4 worm cellular contexts compared by ENCODE assay signal in the genomic region with DNA sequence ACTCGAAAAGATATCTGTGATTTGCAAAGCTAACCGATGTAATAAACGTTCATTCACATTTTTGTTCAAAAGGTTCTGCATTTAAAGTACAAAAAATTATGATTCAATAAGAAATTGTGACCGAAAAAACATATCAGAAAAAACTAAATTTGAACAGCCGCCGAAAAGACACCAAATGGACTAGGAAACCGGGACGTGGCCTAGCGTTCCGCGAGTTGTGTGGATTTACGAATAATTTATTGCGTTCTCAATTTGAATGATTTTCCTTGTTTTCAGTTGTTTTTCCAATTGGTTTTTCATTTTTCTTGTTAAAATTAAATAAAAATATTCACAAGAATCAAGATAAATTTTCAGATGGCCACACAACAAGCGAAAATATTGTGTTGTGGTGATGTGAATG.
TF ChIP-seq lines count a peak whose summit lies in the region.

A gene (plus strand): TSS at position 355 of the 400 bp plus-strand sequence.

TF ChIP-seq in whole organism, L2 larva, 48 proteins besides CTCF, POLR2A, EP300 and RAD21 (continues in another document):
- TF ChIP-seq crh-2 (tag; optimal IDR thresholded peaks at IDR 0.05; lab: Kevin White, UChicago) (peak; percentile 68), lin-39 (tag; optimal IDR thresholded peaks at IDR 0.05; lab: Kevin White, UChicago) (no peak), mdl-1 (tag; optimal IDR thresholded peaks at IDR 0.05; lab: Kevin White, UChicago) (no peak), lin-13 (GFP tag; optimal IDR thresholded peaks at IDR 0.05; lab: Kevin White, UChicago) (peak; percentile 35), skn-1 (tag; optimal IDR thresholded peaks at IDR 0.05; lab: Kevin White, UChicago) (no peak), elt-3 (tag; optimal IDR thresholded peaks at IDR 0.05; lab: Kevin White, UChicago) (no peak), ceh-16 (tag; optimal IDR thresholded peaks at IDR 0.05; lab: Kevin White, UChicago) (no peak), lsy-2 (tag; optimal IDR thresholded peaks at IDR 0.05; lab: Kevin White, UChicago) (peak; percentile 13 to 77), F13H6.1 (tag; optimal IDR thresholded peaks at IDR 0.05; lab: Kevin White, UChicago) (peak; percentile 41), dmd-4 (tag; optimal IDR thresholded peaks at IDR 0.05; lab: Kevin White, UChicago) (no peak), nhr-23 (tag; optimal IDR thresholded peaks at IDR 0.05; lab: Kevin White, UChicago) (no peak), alr-1 (tag; optimal IDR thresholded peaks at IDR 0.05; lab: Kevin White, UChicago) (no peak), nhr-237 (tag; optimal IDR thresholded peaks at IDR 0.05; lab: Kevin White, UChicago) (no peak), nhr-10 (tag; optimal IDR thresholded peaks at IDR 0.05; lab: Kevin White, UChicago) (no peak), ztf-1 (GFP tag; conservative IDR thresholded peaks at IDR 0.05; lab: Robert Waterston, UW) (no peak), unc-55 (GFP tag; optimal IDR thresholded peaks at IDR 0.05; lab: Kevin White, UChicago) (peak; percentile 83), Y55F3AM.14 (GFP tag; optimal IDR thresholded peaks at IDR 0.05; lab: Kevin White, UChicago) (no peak), blmp-1 (tag; optimal IDR thresholded peaks at IDR 0.05; lab: Kevin White, UChicago; ENCODE audit: insufficient read depth) (no peak), nhr-11 (tag; optimal IDR thresholded peaks at IDR 0.05; lab: Kevin White, UChicago) (no peak), mab-5 (tag; optimal IDR thresholded peaks at IDR 0.05; lab: Kevin White, UChicago) (peak; percentile 90), lin-11 (tag; optimal IDR thresholded peaks at IDR 0.05; lab: Kevin White, UChicago) (no peak), C34F6.9 (tag; optimal IDR thresholded peaks at IDR 0.05; lab: Kevin White, UChicago) (peak; percentile 76)

TF ChIP-seq in whole organism, L4 larva, 104 proteins besides CTCF, POLR2A, EP300 and RAD21 (continues in another document):
- TF ChIP-seq daf-12 (tag; optimal IDR thresholded peaks at IDR 0.05; lab: Kevin White, UChicago) (no peak), dve-1 (tag; optimal IDR thresholded peaks at IDR 0.05; lab: Kevin White, UChicago; ENCODE audit: insufficient read depth) (peak; percentile 53), snpc-4 (tag; optimal IDR thresholded peaks at IDR 0.05; lab: Kevin White, UChicago) (no peak), cey-2 (tag; optimal IDR thresholded peaks at IDR 0.05; lab: Kevin White, UChicago; ENCODE audit: borderline replicate concordance, insufficient read depth) (no peak), F49E8.2 (tag; optimal IDR thresholded peaks at IDR 0.05; lab: Kevin White, UChicago; ENCODE audit: borderline replicate concordance) (no peak), lim-7 (GFP tag; IDR thresholded peaks at IDR 0.05; lab: Robert Waterston, UW) (no peak), lin-1 (GFP tag; IDR thresholded peaks at IDR 0.05; lab: Robert Waterston, UW) (no peak), hlh-30 (tag; optimal IDR thresholded peaks at IDR 0.05; lab: Kevin White, UChicago; ENCODE audit: insufficient read depth) (peak; percentile 42), vab-7 (GFP tag; IDR thresholded peaks at IDR 0.05; lab: Robert Waterston, UW) (no peak), nhr-10 (tag; optimal IDR thresholded peaks at IDR 0.05; lab: Kevin White, UChicago) (no peak), ztf-7 (tag; optimal IDR thresholded peaks at IDR 0.05; lab: Kevin White, UChicago) (no peak), mxl-2 (GFP tag; conservative IDR thresholded peaks at IDR 0.05; lab: Robert Waterston, UW) (no peak), pha-4 (GFP tag; IDR thresholded peaks at IDR 0.05; lab: Robert Waterston, UW) (no peak), pha-4 (tag; optimal IDR thresholded peaks at IDR 0.05; lab: Kevin White, UChicago) (no peak), ctbp-1 (GFP tag; IDR thresholded peaks at IDR 0.05; lab: Robert Waterston, UW) (0 out of 2 replicates have a peak, but pooled peaks have one; percentile 8), lin-13 (GFP tag; optimal IDR thresholded peaks at IDR 0.05; lab: Kevin White, UChicago) (no peak), tag-97 (GFP tag; IDR thresholded peaks at IDR 0.05; lab: Robert Waterston, UW) (no peak), ceh-44 (GFP tag; IDR thresholded peaks at IDR 0.05; lab: Robert Waterston, UW) (no peak), sdz-12 (GFP tag; optimal IDR thresholded peaks at IDR 0.05; lab: Kevin White, UChicago) (no peak), attf-4 (tag; optimal IDR thresholded peaks at IDR 0.05; lab: Kevin White, UChicago) (no peak), nhr-77 (tag; optimal IDR thresholded peaks at IDR 0.05; lab: Kevin White, UChicago) (no peak), ceh-32 (tag; optimal IDR thresholded peaks at IDR 0.05; lab: Kevin White, UChicago; ENCODE audit: poor library complexity) (no peak)

TF ChIP-seq in whole organism, late embryonic, 69 proteins besides CTCF, POLR2A, EP300 and RAD21:
- TF ChIP-seq tbx-2 (tag; optimal IDR thresholded peaks at IDR 0.05; lab: Kevin White, UChicago) (peak; percentile 67), zip-5 (tag; optimal IDR thresholded peaks at IDR 0.05; lab: Kevin White, UChicago) (peak; percentile 61), ets-4 (tag; optimal IDR thresholded peaks at IDR 0.05; lab: Kevin White, UChicago) (peak; percentile 81), ceh-18 (tag; optimal IDR thresholded peaks at IDR 0.05; lab: Kevin White, UChicago) (peak; percentile 40), ceh-2 (tag; optimal IDR thresholded peaks at IDR 0.05; lab: Kevin White, UChicago) (peak; percentile 78), hlh-8 (tag; optimal IDR thresholded peaks at IDR 0.05; lab: Kevin White, UChicago) (peak; percentile 61), pat-9 (tag; optimal IDR thresholded peaks at IDR 0.05; lab: Kevin White, UChicago) (no peak), rnt-1 (tag; optimal IDR thresholded peaks at IDR 0.05; lab: Kevin White, UChicago) (peak; percentile 47), elt-2 (tag; optimal IDR thresholded peaks at IDR 0.05; lab: Kevin White, UChicago) (peak; percentile 2), C08G9.2 (tag; optimal IDR thresholded peaks at IDR 0.05; lab: Kevin White, UChicago) (peak; percentile 88), sox-2 (GFP tag; IDR thresholded peaks at IDR 0.05; lab: Robert Waterston, UW) (no peak), tbx-7 (tag; optimal IDR thresholded peaks at IDR 0.05; lab: Kevin White, UChicago) (peak; percentile 80), nfya-1 (tag; optimal IDR thresholded peaks at IDR 0.05; lab: Kevin White, UChicago) (peak; percentile 42), madf-2 (tag; optimal IDR thresholded peaks at IDR 0.05; lab: Kevin White, UChicago) (no peak), ceh-31 (tag; optimal IDR thresholded peaks at IDR 0.05; lab: Kevin White, UChicago) (peak; percentile 87), unc-42 (tag; optimal IDR thresholded peaks at IDR 0.05; lab: Kevin White, UChicago) (peak; percentile 31), ttx-3 (tag; optimal IDR thresholded peaks at IDR 0.05; lab: Kevin White, UChicago) (no peak), ref-2 (tag; optimal IDR thresholded peaks at IDR 0.05; lab: Kevin White, UChicago) (peak; percentile 29)

TF ChIP-seq in whole organism, mixed stage, embryonic, 35 proteins besides CTCF, POLR2A, EP300 and RAD21:
- TF ChIP-seq lsy-2 (tag; optimal IDR thresholded peaks at IDR 0.05; lab: Kevin White, UChicago) (peak; percentile 37), ces-1 (GFP tag; optimal IDR thresholded peaks at IDR 0.05; lab: Kevin White, UChicago) (peak; percentile 29), sptf-1 (tag; optimal IDR thresholded peaks at IDR 0.05; lab: Kevin White, UChicago) (peak; percentile 30), zip-8 (tag; optimal IDR thresholded peaks at IDR 0.05; lab: Kevin White, UChicago) (no peak), unc-62 (GFP tag; optimal IDR thresholded peaks at IDR 0.05; lab: Kevin White, UChicago) (no peak), tbx-8 (GFP tag; optimal IDR thresholded peaks at IDR 0.05; lab: Kevin White, UChicago) (no peak)
